Worm (Caenorhabditis elegans): ENCODE measurements around the gene F36D4.5.

DNA sequence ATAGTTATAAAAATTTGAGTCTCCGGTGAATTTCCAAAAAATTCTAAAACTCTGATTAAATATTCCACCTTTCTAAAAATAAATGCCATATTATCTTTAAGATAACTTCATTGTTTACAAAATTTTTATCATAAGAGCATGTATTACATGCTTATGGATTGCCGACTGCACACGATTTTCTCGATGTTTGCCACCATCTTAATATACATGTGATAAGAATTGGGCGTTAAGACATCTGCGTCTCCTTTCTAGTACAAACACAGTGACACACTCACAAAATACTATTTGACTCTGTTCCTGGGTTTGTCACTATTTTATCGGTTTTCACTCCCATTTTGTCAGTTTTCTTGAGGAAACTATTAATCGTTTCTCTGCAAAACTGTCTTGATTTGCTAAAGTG lies 17.5 kb upstream of the F36D4.5 start:
- TF ChIP-seq nhr-21 (tag; optimal IDR thresholded peaks at IDR 0.05) (no peak), nhr-11 (tag; optimal IDR thresholded peaks at IDR 0.05) (no peak), ztf-11 (tag; optimal IDR thresholded peaks at IDR 0.05) (no peak), alr-1 (tag; optimal IDR thresholded peaks at IDR 0.05) (no peak), skn-1 (tag; optimal IDR thresholded peaks at IDR 0.05) (peak; percentile 8), nhr-77 (tag; optimal IDR thresholded peaks at IDR 0.05) (no peak), fos-1 (tag; optimal IDR thresholded peaks at IDR 0.05) (peak; percentile 92), lsy-2 (tag; optimal IDR thresholded peaks at IDR 0.05) (no peak), elt-1 (tag; optimal IDR thresholded peaks at IDR 0.05) (no peak), nhr-25 (tag; optimal IDR thresholded peaks at IDR 0.05) (no peak)

Data from whole organism, L2 larva.